Worm (Caenorhabditis elegans) whole organism, late embryonic: Measurements from ENCODE around the gene bath-46.

ENCODE experiments used
- F13H6.1 ChIP-seq: sonication (generic microtip); optimal IDR thresholded peaks from 2 replicates; lab custom pipeline; 2016; ENCODE audit warnings: missing genetic modification characterization, missing compliant biosample characterization
- ama-1 ChIP-seq: fragments of 150-350 bp; optimal IDR thresholded peaks from 2 replicates; lab custom pipeline; 2014
- ceh-14 ChIP-seq: sonication (generic microtip); optimal IDR thresholded peaks from 2 replicates; lab custom pipeline; 2016; ENCODE audit warnings: missing genotype, missing genetic modification characterization, missing compliant biosample characterization
- ceh-31 ChIP-seq: sonication (generic microtip); optimal IDR thresholded peaks from 2 replicates; lab custom pipeline; 2016; ENCODE audit warnings: missing genetic modification characterization, missing compliant biosample characterization
- elt-4 ChIP-seq: sonication (generic microtip); optimal IDR thresholded peaks from 2 replicates; lab custom pipeline; 2016; ENCODE audit warnings: missing genetic modification characterization, missing compliant biosample characterization
- fkh-10 ChIP-seq: fragments of 150-350 bp; optimal IDR thresholded peaks from 2 replicates; lab custom pipeline; 2014; ENCODE audit warnings: missing biosample characterization, missing genetic modification reagents, missing genetic modification characterization
- hlh-30 ChIP-seq: sonication (generic microtip); optimal IDR thresholded peaks from 2 replicates; lab custom pipeline; 2017; ENCODE audit warnings: antibody characterized with exemption, missing genetic modification characterization, missing compliant biosample characterization; ENCODE audit not compliant: insufficient read depth
- nfya-1 ChIP-seq: sonication (generic microtip); optimal IDR thresholded peaks from 2 replicates; lab custom pipeline; 2017; ENCODE audit warnings: missing genetic modification characterization, mild to moderate bottlenecking, missing compliant biosample characterization, antibody characterized with exemption, moderate library complexity
- pha-4 ChIP-seq: fragments of 150-350 bp; optimal IDR thresholded peaks from 2 replicates; lab custom pipeline; 2018; ENCODE audit warnings: missing biosample characterization, missing genetic modification reagents, missing genetic modification characterization
- tbx-2 ChIP-seq: sonication (generic microtip); optimal IDR thresholded peaks from 2 replicates; lab custom pipeline; 2016; ENCODE audit warnings: missing genetic modification characterization, missing compliant biosample characterization
- unc-55 ChIP-seq: sonication (generic microtip); optimal IDR thresholded peaks from 2 replicates; lab custom pipeline; 2017; ENCODE audit warnings: missing biosample characterization, missing genetic modification reagents, missing genetic modification characterization

DNA sequence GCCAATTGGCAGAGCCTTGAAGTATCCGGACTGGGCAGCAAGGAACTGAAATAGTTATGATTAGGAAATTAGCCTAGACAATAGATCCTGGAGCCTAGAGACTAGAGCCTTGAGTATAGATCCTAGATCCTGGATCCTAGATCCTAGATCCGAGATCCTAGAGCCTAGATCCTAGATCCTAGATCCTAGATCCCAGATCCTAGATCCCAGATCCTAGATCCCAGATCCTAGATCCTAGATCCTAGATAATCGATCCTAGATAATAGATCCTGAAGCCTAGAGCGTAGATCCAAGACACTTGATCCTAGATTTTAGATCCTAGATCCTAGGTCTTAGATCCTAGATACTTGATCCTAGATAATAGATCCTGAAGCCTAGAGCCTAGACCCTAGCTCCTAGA, 7.3 kb downstream of the bath-46 start:
- TF ChIP-seq tbx-2 (tag; lab: Kevin White, UChicago) (no peak), ceh-31 (no peak), ceh-14 (no peak), elt-4 (tag; lab: Kevin White, UChicago) (no peak), ama-1 (lab: Kevin White, UChicago) (no peak), unc-55 (GFP tag; lab: Kevin White, UChicago) (no peak), hlh-30 (no peak), pha-4 (tag; lab: Kevin White, UChicago) (no peak), F13H6.1 (tag; lab: Kevin White, UChicago) (no peak), nfya-1 (tag; lab: Kevin White, UChicago) (no peak), fkh-10 (no peak)
